Worm (Caenorhabditis elegans) whole organism, young adult: ENCODE data around the gene unc-70.

ENCODE experiments used
- D2030.7 ChIP-seq: fragments of 200-800 bp; sonication (Bioruptor generic); IDR thresholded peaks from 2 replicates; pipeline ENCODE4 v1.3.6; 2022; ENCODE audit warnings: missing genetic modification reagents, missing genetic modification characterization, missing compliant biosample characterization
- ama-1 ChIP-seq, 3 experiments: fragments of 150-350 bp in 1 of 3; sonication (generic microtip) in 2 of 3; optimal IDR thresholded peaks; 2 replicates each; lab custom pipeline; 2014 to 2018; ENCODE audit warnings: missing biosample characterization in 2 of 3, missing genetic modification characterization in 2 of 3, missing genetic modification reagents in 2 of 3
- athp-1 ChIP-seq: sonication (generic microtip); optimal IDR thresholded peaks from 2 replicates; lab custom pipeline; 2017; ENCODE audit warnings: mild to moderate bottlenecking, missing genetic modification characterization, missing compliant biosample characterization
- ets-4 ChIP-seq: fragments of 200-800 bp; sonication (Bioruptor generic); optimal IDR thresholded peaks from 2 replicates; lab custom pipeline; 2018; ENCODE audit warnings: mild to moderate bottlenecking, missing genetic modification characterization, missing compliant biosample characterization
- lin-35 ChIP-seq, 3 experiments: fragments of 150-350 bp in 2 of 3; sonication (generic microtip) in 1 of 3; optimal IDR thresholded peaks; 2 replicates each; lab custom pipeline; 2014 to 2018; ENCODE audit warnings: missing biosample characterization in 3 of 3, missing genetic modification characterization in 3 of 3, missing genetic modification reagents in 3 of 3
- nfya-1 ChIP-seq: sonication (generic microtip); optimal IDR thresholded peaks from 2 replicates; lab custom pipeline; 2017; ENCODE audit warnings: antibody characterized with exemption, missing compliant biosample characterization, missing genetic modification characterization, borderline replicate concordance; ENCODE audit not compliant: insufficient read depth
- snpc-4 ChIP-seq, 5 experiments: fragments of 150-350 bp in 1 of 5; sonication (generic microtip) in 4 of 5; optimal IDR thresholded peaks; 2 replicates each; lab custom pipeline; 2014 to 2018; ENCODE audit warnings: missing genetic modification characterization in 5 of 5, missing biosample characterization in 3 of 5, antibody characterized with exemption in 2 of 5, mild to moderate bottlenecking in 2 of 5, missing compliant biosample characterization in 2 of 5, missing genotype in 2 of 5, moderate library complexity in 2 of 5, missing genetic modification reagents in 1 of 5

DNA sequence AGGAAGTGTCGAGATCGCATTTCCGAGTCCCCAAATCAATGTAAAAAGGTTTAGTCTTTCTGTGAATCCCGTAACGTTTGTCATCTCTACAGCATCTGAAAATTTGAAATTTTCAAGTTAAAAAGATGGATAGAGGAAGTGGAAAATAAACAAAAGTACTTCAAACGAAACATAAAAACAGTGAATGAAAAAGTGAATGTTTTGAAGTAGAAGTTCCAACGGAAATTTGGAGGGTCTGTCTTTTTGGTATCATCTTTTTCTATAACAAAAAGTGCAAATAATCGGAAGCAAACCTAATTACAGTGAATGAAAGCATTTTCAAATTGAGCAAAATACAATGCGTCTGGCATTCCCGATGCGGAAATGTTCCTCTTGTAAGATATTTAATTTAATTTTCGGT, 34.6 kb upstream of the unc-70 start, which contains the start of gene lgc-54:
- TF ChIP-seq D2030.7 (no peak), ama-1 (optimal IDR thresholded peaks at IDR 0.05; lab: Kevin White, UChicago) (no peak), ama-1 (GFP tag; optimal IDR thresholded peaks at IDR 0.05; lab: Kevin White, UChicago) (no peak), snpc-4 (GFP tag; optimal IDR thresholded peaks at IDR 0.05; lab: Kevin White, UChicago) (no peak), snpc-4 (tag; optimal IDR thresholded peaks at IDR 0.05; lab: Kevin White, UChicago) (no peak), ets-4 (no peak), lin-35 (GFP tag; optimal IDR thresholded peaks at IDR 0.05; lab: Kevin White, UChicago) (no peak), athp-1 (tag; lab: Kevin White, UChicago) (no peak), nfya-1 (tag; lab: Kevin White, UChicago) (no peak)
